Worm (Caenorhabditis elegans): ENCODE data around the gene srg-20.

ce11 chrII:1608915-1609314, 27.6 kb upstream of the srg-20 start:
- no peak for TF ChIP-seq sea-1 (GFP tag; conservative IDR thresholded peaks at IDR 0.05)
- TF ChIP-seq ceh-36 (tag; optimal IDR thresholded peaks at IDR 0.05) = no peak

Data from whole organism, early embryonic.